Fruit fly (Drosophila melanogaster) whole organism, embryonic: ENCODE measurements around the gene Oatp26F.

Experiments
- Abd-B ChIP-seq: fragments of 200-800 bp; sonication (Bioruptor generic); optimal IDR thresholded peaks from 2 replicates; lab custom pipeline; 2018; ENCODE audit warnings: missing biosample characterization, mild to moderate bottlenecking, missing genetic modification characterization, moderate library complexity
- Ada2b ChIP-seq: fragments of 200-800 bp; sonication (Bioruptor generic); IDR thresholded peaks from 2 replicates; pipeline ENCODE4 v1.3.6; 2022; ENCODE audit warnings: missing biosample characterization, missing genetic modification characterization
- CG10543 ChIP-seq: fragments of 200-800 bp; sonication (Bioruptor generic); optimal IDR thresholded peaks from 3 replicates; lab custom pipeline; 2017; ENCODE audit warnings: missing biosample characterization, mild to moderate bottlenecking, missing genetic modification characterization, moderate library complexity
- CG10959 ChIP-seq: fragments of 200-800 bp; sonication (Bioruptor generic); IDR thresholded peaks from 2 replicates; pipeline ENCODE4 v1.3.6; 2022; ENCODE audit warnings: missing biosample characterization, missing genetic modification characterization
- CG13775 ChIP-seq: fragments of 200-800 bp; sonication (Bioruptor generic); optimal IDR thresholded peaks from 3 replicates; lab custom pipeline; 2017; ENCODE audit warnings: missing biosample characterization, mild to moderate bottlenecking, missing genetic modification characterization
- CG15011 ChIP-seq: fragments of 200-800 bp; sonication (Bioruptor generic); optimal IDR thresholded peaks from 3 replicates; lab custom pipeline; 2018; ENCODE audit warnings: missing biosample characterization, mild to moderate bottlenecking, missing genetic modification characterization
- CG1603 ChIP-seq: fragments of 200-800 bp; sonication (Bioruptor generic); optimal IDR thresholded peaks from 2 replicates; lab custom pipeline; 2019; ENCODE audit warnings: missing biosample characterization, mild to moderate bottlenecking, missing genetic modification characterization, moderate library complexity
- CG17829 ChIP-seq: fragments of 200-800 bp; optimal IDR thresholded peaks from 2 replicates; lab custom pipeline; 2019; ENCODE audit warnings: missing biosample characterization, mild to moderate bottlenecking, missing genetic modification characterization, moderate library complexity
- CG18476 ChIP-seq: fragments of 200-800 bp; sonication (Bioruptor generic); optimal IDR thresholded peaks from 2 replicates; lab custom pipeline; 2016; ENCODE audit warnings: missing biosample characterization, mild to moderate bottlenecking, missing genetic modification characterization
- CG18619 ChIP-seq: fragments of 200-800 bp; sonication (Bioruptor generic); optimal IDR thresholded peaks from 3 replicates; lab custom pipeline; 2017; ENCODE audit warnings: missing biosample characterization, mild to moderate bottlenecking, missing genetic modification characterization
- CG3163 ChIP-seq: fragments of 200-800 bp; sonication (Bioruptor generic); optimal IDR thresholded peaks from 3 replicates; lab custom pipeline; 2016; ENCODE audit warnings: missing biosample characterization, missing genetic modification characterization
- CG4282 ChIP-seq: fragments of 200-800 bp; sonication (Bioruptor generic); optimal IDR thresholded peaks from 2 replicates; lab custom pipeline; 2016; ENCODE audit warnings: missing biosample characterization, missing genetic modification characterization
- CG5245 ChIP-seq: fragments of 200-800 bp; sonication (Bioruptor generic); optimal IDR thresholded peaks from 3 replicates; lab custom pipeline; 2016; ENCODE audit warnings: missing biosample characterization, missing genetic modification characterization
- CG6654 ChIP-seq: fragments of 200-800 bp; sonication (Bioruptor generic); optimal IDR thresholded peaks from 2 replicates; lab custom pipeline; 2017; ENCODE audit warnings: missing biosample characterization, mild to moderate bottlenecking, missing genetic modification characterization
- CG7963 ChIP-seq: fragments of 200-800 bp; sonication (Bioruptor generic); IDR thresholded peaks from 3 replicates; pipeline ENCODE4 v1.3.6; 2022; ENCODE audit warnings: missing biosample characterization, missing genetic modification characterization; ENCODE audit not compliant: partially characterized antibody
- CG9437 ChIP-seq: fragments of 200-800 bp; sonication (Bioruptor generic); optimal IDR thresholded peaks from 2 replicates; lab custom pipeline; 2018; ENCODE audit warnings: missing biosample characterization, mild to moderate bottlenecking, missing genetic modification characterization
- CG9727 ChIP-seq: fragments of 200-800 bp; sonication (Bioruptor generic); optimal IDR thresholded peaks from 3 replicates; lab custom pipeline; 2017; ENCODE audit warnings: missing biosample characterization, mild to moderate bottlenecking, missing genetic modification characterization
- Camta ChIP-seq: fragments of 200-800 bp; sonication (Bioruptor generic); optimal IDR thresholded peaks from 2 replicates; lab custom pipeline; 2016; ENCODE audit warnings: missing biosample characterization, missing genetic modification characterization
- Hr3 ChIP-seq: fragments of 200-800 bp; sonication (Bioruptor generic); optimal IDR thresholded peaks from 3 replicates; lab custom pipeline; 2016; ENCODE audit warnings: missing biosample characterization, missing genetic modification characterization
- Hr39 ChIP-seq: fragments of >200 bp; optimal IDR thresholded peaks from 2 replicates; lab custom pipeline; 2017
- Hr51 ChIP-seq, 2 experiments: fragments of 200-800 bp; sonication (Bioruptor generic); optimal IDR thresholded peaks; 2 replicates in 1 of 2; 3 replicates in 1 of 2; lab custom pipeline; 2016 to 2018; ENCODE audit warnings: missing biosample characterization in 2 of 2, missing genetic modification characterization in 2 of 2, mild to moderate bottlenecking in 1 of 2, moderate library complexity in 1 of 2
- Mad ChIP-seq: fragments of 200-800 bp; sonication (Bioruptor generic); optimal IDR thresholded peaks from 2 replicates; lab custom pipeline; 2016; ENCODE audit warnings: missing biosample characterization, missing genetic modification characterization
- NFAT ChIP-seq: fragments of 200-800 bp; sonication (Bioruptor generic); IDR thresholded peaks from 2 replicates; pipeline ENCODE4 v1.3.6; 2022; ENCODE audit warnings: missing biosample characterization, missing genetic modification characterization
- Neu2 ChIP-seq: fragments of 200-800 bp; sonication (Bioruptor generic); optimal IDR thresholded peaks from 3 replicates; lab custom pipeline; 2016; ENCODE audit warnings: missing biosample characterization, missing genetic modification characterization, borderline replicate concordance
- NfI ChIP-seq: fragments of 200-800 bp; sonication (Bioruptor generic); optimal IDR thresholded peaks from 3 replicates; lab custom pipeline; 2018; ENCODE audit warnings: missing biosample characterization, mild to moderate bottlenecking, missing genetic modification characterization, moderate library complexity
- Six4 ChIP-seq: fragments of 200-800 bp; sonication (Bioruptor generic); optimal IDR thresholded peaks from 2 replicates; lab custom pipeline; 2016; ENCODE audit warnings: missing biosample characterization, missing genetic modification characterization
- Sry-δ ChIP-seq: fragments of 200-800 bp; sonication (Bioruptor generic); optimal IDR thresholded peaks from 2 replicates; lab custom pipeline; 2016; ENCODE audit warnings: missing biosample characterization, missing genetic modification characterization
- Trl ChIP-seq, 3 experiments: fragments of >200 bp in 2 of 3; fragments of 200-800 bp in 1 of 3; sonication (Bioruptor generic) in 1 of 3; optimal IDR thresholded peaks; 2 replicates in 1 of 3; 3 replicates in 2 of 3; lab custom pipeline; 2016 to 2017; ENCODE audit warnings: missing biosample characterization in 1 of 3, missing genetic modification characterization in 1 of 3
- Xbp1 ChIP-seq: fragments of 200-800 bp; sonication (Bioruptor generic); optimal IDR thresholded peaks from 3 replicates; lab custom pipeline; 2016; ENCODE audit warnings: missing biosample characterization, mild to moderate bottlenecking, missing genetic modification characterization
- bab2 ChIP-seq: fragments of 200-800 bp; sonication (Bioruptor generic); optimal IDR thresholded peaks from 2 replicates; lab custom pipeline; 2016; ENCODE audit warnings: missing biosample characterization, missing genetic modification characterization
- cato ChIP-seq: fragments of 200-800 bp; sonication (Bioruptor generic); optimal IDR thresholded peaks from 2 replicates; lab custom pipeline; 2016; ENCODE audit warnings: missing biosample characterization, missing genetic modification characterization, borderline replicate concordance
- croc ChIP-seq: fragments of 200-800 bp; sonication (Bioruptor generic); conservative IDR thresholded peaks from 3 replicates; pipeline ENCODE4 v1.3.6; 2022; ENCODE audit warnings: missing biosample characterization, missing genetic modification characterization
- gem ChIP-seq: fragments of 200-800 bp; sonication (Bioruptor generic); optimal IDR thresholded peaks from 2 replicates; lab custom pipeline; 2019; ENCODE audit warnings: missing biosample characterization, mild to moderate bottlenecking, missing genetic modification characterization, moderate library complexity
- gt ChIP-seq: fragments of 200-800 bp; sonication (Bioruptor generic); IDR thresholded peaks from 2 replicates; pipeline ENCODE4 v1.3.6; 2022; ENCODE audit warnings: missing biosample characterization, missing genetic modification characterization
- inv ChIP-seq: fragments of 200-800 bp; sonication (Bioruptor generic); IDR thresholded peaks from 2 replicates; pipeline ENCODE4 v1.3.6; 2022; ENCODE audit warnings: missing biosample characterization, missing genetic modification characterization; ENCODE audit not compliant: partially characterized antibody
- jumu ChIP-seq: fragments of 200-800 bp; sonication (Bioruptor generic); optimal IDR thresholded peaks from 3 replicates; lab custom pipeline; 2016; ENCODE audit warnings: missing biosample characterization, missing genetic modification characterization
- kay ChIP-seq: fragments of 200-800 bp; sonication (Bioruptor generic); optimal IDR thresholded peaks from 2 replicates; lab custom pipeline; 2016; ENCODE audit warnings: missing biosample characterization, missing genetic modification characterization
- klu ChIP-seq: fragments of 200-800 bp; sonication (Bioruptor generic); IDR thresholded peaks from 2 replicates; pipeline ENCODE4 v1.3.6; 2022; ENCODE audit warnings: missing biosample characterization, missing genetic modification characterization
- otp ChIP-seq: fragments of 200-800 bp; sonication (Bioruptor generic); IDR thresholded peaks from 3 replicates; pipeline ENCODE4, ENCODE4 v1.3.6; 2022; ENCODE audit warnings: missing biosample characterization, missing genetic modification characterization
- prd ChIP-seq, 3 experiments: fragments of >200 bp in 2 of 3; fragments of 200-800 bp in 1 of 3; sonication (Bioruptor generic) in 1 of 3; optimal IDR thresholded peaks in 2 of 3; IDR thresholded peaks in 1 of 3; 2 replicates in 2 of 3; 3 replicates in 1 of 3; pipeline versions ENCODE4 v1.3.6 to Lab custom; 2017 to 2022; ENCODE audit warnings: missing biosample characterization in 1 of 3, missing genetic modification characterization in 1 of 3
- salm ChIP-seq: fragments of 200-800 bp; sonication (Bioruptor generic); optimal IDR thresholded peaks from 2 replicates; lab custom pipeline; 2018; ENCODE audit warnings: missing biosample characterization, mild to moderate bottlenecking, missing genetic modification characterization
- sens-2 ChIP-seq: fragments of 200-800 bp; sonication (Bioruptor generic); IDR thresholded peaks from 2 replicates; pipeline ENCODE4 v1.3.6; 2022; ENCODE audit warnings: missing biosample characterization, missing genetic modification characterization
- shn ChIP-seq: fragments of 200-800 bp; sonication (Bioruptor generic); optimal IDR thresholded peaks from 3 replicates; lab custom pipeline; 2016; ENCODE audit warnings: missing biosample characterization, missing genetic modification characterization
- sima ChIP-seq: fragments of 200-800 bp; sonication (Bioruptor generic); optimal IDR thresholded peaks from 2 replicates; lab custom pipeline; 2016; ENCODE audit warnings: missing biosample characterization, missing genetic modification characterization
- sna ChIP-seq: fragments of 200-800 bp; sonication (Bioruptor generic); IDR thresholded peaks from 2 replicates; pipeline ENCODE4 v1.3.6; 2022; ENCODE audit warnings: missing biosample characterization, missing genetic modification characterization; ENCODE audit not compliant: partially characterized antibody
- sqz ChIP-seq: fragments of 200-800 bp; sonication (Bioruptor generic); optimal IDR thresholded peaks from 3 replicates; lab custom pipeline; 2018; ENCODE audit warnings: missing biosample characterization, mild to moderate bottlenecking, missing genetic modification characterization
- unc-4 ChIP-seq: fragments of 200-800 bp; sonication (Bioruptor generic); IDR thresholded peaks from 2 replicates; pipeline ENCODE4 v1.3.6; 2022; ENCODE audit warnings: missing biosample characterization, missing genetic modification characterization; ENCODE audit not compliant: partially characterized antibody
- vvl ChIP-seq: fragments of 200-800 bp; sonication (Bioruptor generic); IDR thresholded peaks from 2 replicates; pipeline ENCODE4 v1.3.6; 2022; ENCODE audit warnings: missing biosample characterization, missing genetic modification characterization
- wdn ChIP-seq: fragments of 200-800 bp; sonication (Bioruptor generic); IDR thresholded peaks from 2 replicates; pipeline ENCODE4 v1.3.6; 2022; ENCODE audit warnings: missing biosample characterization, missing genetic modification characterization
- z ChIP-seq: fragments of 200-800 bp; sonication (Bioruptor generic); IDR thresholded peaks from 3 replicates; pipeline ENCODE4 v1.3.6; 2022; ENCODE audit warnings: missing biosample characterization, missing genetic modification characterization

Gene Oatp26F

dm6 chr2L:6648163-6648628, 16.0 kb upstream of the Oatp26F start (continued):
- TF ChIP-seq Camta (GFP tag; lab: Kevin White, UChicago) = peak; percentile 94
- TF ChIP-seq unc-4 (GFP tag; lab: Robert Waterston, UW) = no peak
- TF ChIP-seq CG10959 = peak; percentile 75
- TF ChIP-seq CG6654 = peak; percentile 83
- peak; percentile 96 for TF ChIP-seq CG17829
- peak; percentile 6 for TF ChIP-seq Neu2 (GFP tag; lab: Kevin White, UChicago)
- peak; percentile 83 for TF ChIP-seq sqz (GFP tag; lab: Kevin White, UChicago)
- TF ChIP-seq sima = peak; percentile 76
- peak; percentile 93 for TF ChIP-seq bab2 (GFP tag; lab: Kevin White, UChicago)
- no peak for TF ChIP-seq inv (GFP tag; lab: Robert Waterston, UW)
- TF ChIP-seq z (GFP tag; lab: Robert Waterston, UW) = no peak
- peak; percentile 97 for TF ChIP-seq CG10543 (GFP tag; lab: Kevin White, UChicago)
- TF ChIP-seq CG13775 (GFP tag; lab: Kevin White, UChicago) = peak; percentile 98
- TF ChIP-seq wdn (GFP tag; lab: Robert Waterston, UW) = peak; percentile 83
- peak; percentile 88 for TF ChIP-seq jumu (GFP tag; lab: Kevin White, UChicago)
- TF ChIP-seq Hr51 (GFP tag; optimal IDR thresholded peaks at IDR 0.05; lab: Kevin White, UChicago) = peak; percentile 91 to 97
- TF ChIP-seq CG18476 (GFP tag; lab: Kevin White, UChicago) = peak; percentile 95
- peak; percentile 89 for TF ChIP-seq klu
- peak; percentile 88 for TF ChIP-seq croc (GFP tag; lab: Robert Waterston, UW)
- peak; percentile 52 to 74 for TF ChIP-seq Trl (optimal IDR thresholded peaks at IDR 0.05; lab: Kevin White, UChicago)
- peak; percentile 93 for TF ChIP-seq Trl (GFP tag; optimal IDR thresholded peaks at IDR 0.05; lab: Kevin White, UChicago)
- peak; percentile 93 for TF ChIP-seq Six4 (GFP tag; lab: Kevin White, UChicago)
- peak; percentile 88 for TF ChIP-seq CG5245
- peak; percentile 63 for TF ChIP-seq gt
- TF ChIP-seq sens-2 = peak; percentile 78
- TF ChIP-seq shn = peak; percentile 87
- no peak for TF ChIP-seq CG7963 (GFP tag; lab: Robert Waterston, UW)
- TF ChIP-seq kay (GFP tag; lab: Kevin White, UChicago) = peak; percentile 91
- peak; percentile 95 for TF ChIP-seq Mad (GFP tag; lab: Kevin White, UChicago)
- peak; percentile 98 for TF ChIP-seq gem (tag; lab: Kevin White, UChicago)
- TF ChIP-seq CG3163 = peak; percentile 92
- TF ChIP-seq cato (GFP tag; lab: Kevin White, UChicago) = peak; percentile 89
- TF ChIP-seq prd (optimal IDR thresholded peaks at IDR 0.05; lab: Kevin White, UChicago) = no peak
- peak; percentile 93 for TF ChIP-seq prd (GFP tag; IDR thresholded peaks at IDR 0.05; lab: Robert Waterston, UW)
- TF ChIP-seq CG18619 (GFP tag; lab: Kevin White, UChicago) = peak; percentile 95
- peak; percentile 88 for TF ChIP-seq salm
- peak; percentile 56 for TF ChIP-seq Sry-δ (GFP tag; lab: Kevin White, UChicago)
- peak; percentile 91 for TF ChIP-seq Ada2b (GFP tag; lab: Robert Waterston, UW)
- TF ChIP-seq CG4282 (GFP tag; lab: Kevin White, UChicago) = peak; percentile 1
- peak; percentile 82 for TF ChIP-seq CG1603 (tag; lab: Kevin White, UChicago)
- TF ChIP-seq Xbp1 (GFP tag; lab: Kevin White, UChicago) = peak; percentile 96
- no peak for TF ChIP-seq sna (GFP tag; lab: Robert Waterston, UW)
- TF ChIP-seq Hr39 (lab: Kevin White, UChicago) = no peak
- peak; percentile 96 for TF ChIP-seq Hr3
- peak; percentile 72; the same call in 1 of the 2 replicates for TF ChIP-seq NFAT (GFP tag; lab: Robert Waterston, UW)
- TF ChIP-seq vvl = peak; percentile 94
- peak; percentile 96 for TF ChIP-seq NfI
- TF ChIP-seq Abd-B = peak; percentile 95
- TF ChIP-seq CG9727 (GFP tag; lab: Kevin White, UChicago) = peak; percentile 97
- peak; percentile 95 for TF ChIP-seq CG15011 (GFP tag; lab: Kevin White, UChicago)
- peak; percentile 82 for TF ChIP-seq otp
- TF ChIP-seq CG9437 (GFP tag; lab: Kevin White, UChicago) = peak; percentile 90
